Worm (Caenorhabditis elegans): ENCODE data around the gene F35B3.7.

ce11 chrX:17059760-17060159, 16.9 kb upstream of the F35B3.7 start:
- TF ChIP-seq ztf-4 (tag; optimal IDR thresholded peaks at IDR 0.05) (no peak), elt-1 (tag; optimal IDR thresholded peaks at IDR 0.05) (no peak), egl-27 (tag; optimal IDR thresholded peaks at IDR 0.05) (no peak), ztf-11 (tag; optimal IDR thresholded peaks at IDR 0.05) (no peak), nhr-25 (tag; optimal IDR thresholded peaks at IDR 0.05) (no peak), ceh-82 (tag; optimal IDR thresholded peaks at IDR 0.05) (no peak), nhr-12 (tag; optimal IDR thresholded peaks at IDR 0.05) (no peak), lin-15B (tag; optimal IDR thresholded peaks at IDR 0.05) (no peak), nfya-1 (tag; optimal IDR thresholded peaks at IDR 0.05; ENCODE audit: insufficient read depth) (no peak), pqm-1 (tag; optimal IDR thresholded peaks at IDR 0.05) (no peak), fkh-2 (tag; optimal IDR thresholded peaks at IDR 0.05) (no peak), nhr-11 (tag; optimal IDR thresholded peaks at IDR 0.05) (no peak)

Measured in whole organism, L3 larva.